Worm (Caenorhabditis elegans) whole organism, L4/young adult: Measurements from ENCODE around the gene spat-2.

ENCODE experiments used
- W03F9.2 ChIP-seq: fragments of 150-350 bp; optimal IDR thresholded peaks from 2 replicates; lab custom pipeline; 2014; ENCODE audit warnings: missing biosample characterization, missing genetic modification characterization
- dao-5 ChIP-seq: sonication (generic microtip); optimal IDR thresholded peaks from 2 replicates; lab custom pipeline; 2016; ENCODE audit warnings: missing genotype, missing genetic modification characterization, moderate library complexity, missing compliant biosample characterization
- him-1 ChIP-seq: sonication (generic microtip); optimal IDR thresholded peaks from 2 replicates; lab custom pipeline; 2016; ENCODE audit warnings: missing genotype, missing genetic modification reagents, missing genetic modification characterization, missing compliant biosample characterization

DNA sequence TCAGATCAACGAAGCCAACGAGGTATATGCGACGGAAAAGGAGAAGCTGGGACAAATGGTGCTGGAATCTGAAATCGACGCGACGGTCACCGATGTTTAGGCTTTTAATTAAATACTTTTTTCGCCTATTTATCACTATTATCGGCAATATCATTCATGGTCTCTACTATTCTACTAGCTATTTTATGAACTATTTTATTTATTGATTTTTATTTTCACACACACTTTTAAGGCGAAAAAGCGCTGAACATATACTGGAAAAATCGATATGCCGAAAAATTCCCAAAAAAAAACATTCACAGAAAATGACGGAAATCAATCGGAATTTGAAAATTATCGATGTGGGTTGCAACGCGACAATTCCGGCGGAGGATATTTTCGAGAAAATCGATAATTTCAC lies 31.8 kb downstream of the spat-2 start, which contains the start of gene W09D6.1:
- TF ChIP-seq dao-5 (no peak), him-1 (tag; lab: Kevin White, UChicago) (no peak), W03F9.2 (tag; lab: Kevin White, UChicago) (no peak)
